Worm (Caenorhabditis elegans) whole organism, late embryonic: ENCODE results near the gene cutl-9.

Experiments used
- C08G9.2 ChIP-seq: sonication (generic microtip); optimal IDR thresholded peaks from 2 replicates; lab custom pipeline; 2016; ENCODE audit warnings: mild to moderate bottlenecking, missing genetic modification characterization, moderate library complexity, missing compliant biosample characterization
- C38D4.7 ChIP-seq: fragments of 200-800 bp; sonication (Bioruptor generic); optimal IDR thresholded peaks from 2 replicates; lab custom pipeline; 2018; ENCODE audit warnings: mild to moderate bottlenecking, missing genetic modification characterization, moderate library complexity, missing compliant biosample characterization
- F13H6.1 ChIP-seq: sonication (generic microtip); optimal IDR thresholded peaks from 2 replicates; lab custom pipeline; 2016; ENCODE audit warnings: missing genetic modification characterization, missing compliant biosample characterization
- K09A11.1 ChIP-seq: sonication (generic microtip); optimal IDR thresholded peaks from 2 replicates; lab custom pipeline; 2017; ENCODE audit warnings: antibody characterized with exemption, mild to moderate bottlenecking, missing genetic modification characterization, missing compliant biosample characterization; ENCODE audit not compliant: insufficient read depth
- Y22D7AL.16 ChIP-seq: sonication (generic microtip); optimal IDR thresholded peaks from 2 replicates; lab custom pipeline; 2016; ENCODE audit warnings: missing genetic modification characterization, missing compliant biosample characterization
- ceh-14 ChIP-seq: sonication (generic microtip); optimal IDR thresholded peaks from 2 replicates; lab custom pipeline; 2016; ENCODE audit warnings: missing genotype, missing genetic modification characterization, missing compliant biosample characterization
- ceh-2 ChIP-seq: sonication (generic microtip); optimal IDR thresholded peaks from 2 replicates; lab custom pipeline; 2016; ENCODE audit warnings: missing genotype, missing genetic modification characterization, missing compliant biosample characterization
- ceh-30 ChIP-seq: fragments of 150-350 bp; optimal IDR thresholded peaks from 2 replicates; lab custom pipeline; 2014; ENCODE audit warnings: missing biosample characterization, missing genetic modification characterization
- ceh-48 ChIP-seq: sonication (generic microtip); optimal IDR thresholded peaks from 2 replicates; lab custom pipeline; 2016; ENCODE audit warnings: missing genetic modification characterization, inconsistent platforms, missing compliant biosample characterization
- ceh-9 ChIP-seq: sonication (generic microtip); optimal IDR thresholded peaks from 2 replicates; lab custom pipeline; 2016; ENCODE audit warnings: mild to moderate bottlenecking, missing genetic modification characterization, inconsistent platforms, missing compliant biosample characterization
- che-1 ChIP-seq: sonication (generic microtip); optimal IDR thresholded peaks from 2 replicates; lab custom pipeline; 2016; ENCODE audit warnings: mild to moderate bottlenecking, missing genetic modification characterization, missing compliant biosample characterization
- elt-2 ChIP-seq: sonication (generic microtip); optimal IDR thresholded peaks from 2 replicates; lab custom pipeline; 2016; ENCODE audit warnings: missing genetic modification reagents, missing genetic modification characterization, missing compliant biosample characterization
- ets-4 ChIP-seq: sonication (generic microtip); optimal IDR thresholded peaks from 2 replicates; lab custom pipeline; 2016; ENCODE audit warnings: missing genetic modification characterization, missing compliant biosample characterization
- gmeb-2 ChIP-seq: sonication (generic microtip); optimal IDR thresholded peaks from 2 replicates; lab custom pipeline; 2016; ENCODE audit warnings: missing genetic modification characterization, inconsistent platforms, missing compliant biosample characterization
- hlh-15 ChIP-seq: sonication (generic microtip); optimal IDR thresholded peaks from 2 replicates; lab custom pipeline; 2016; ENCODE audit warnings: missing genetic modification characterization, missing compliant biosample characterization
- hlh-6 ChIP-seq: sonication (generic microtip); optimal IDR thresholded peaks from 2 replicates; lab custom pipeline; 2016; ENCODE audit warnings: missing genotype, missing genetic modification characterization, missing compliant biosample characterization
- lin-11 ChIP-seq: fragments of 200-800 bp; sonication (Bioruptor generic); optimal IDR thresholded peaks from 2 replicates; lab custom pipeline; 2018; ENCODE audit warnings: mild to moderate bottlenecking, missing genetic modification characterization, missing compliant biosample characterization
- odd-2 ChIP-seq: sonication (generic microtip); optimal IDR thresholded peaks from 2 replicates; lab custom pipeline; 2017; ENCODE audit warnings: antibody characterized with exemption, mild to moderate bottlenecking, missing genetic modification characterization, missing compliant biosample characterization
- pax-1 ChIP-seq: fragments of 150-350 bp; optimal IDR thresholded peaks from 2 replicates; lab custom pipeline; 2014; ENCODE audit warnings: missing biosample characterization, missing genetic modification characterization
- pha-2 ChIP-seq: sonication (generic microtip); optimal IDR thresholded peaks from 2 replicates; lab custom pipeline; 2017; ENCODE audit warnings: mild to moderate bottlenecking, missing genetic modification characterization, missing compliant biosample characterization
- pha-4 ChIP-seq: fragments of 150-350 bp; optimal IDR thresholded peaks from 2 replicates; lab custom pipeline; 2018; ENCODE audit warnings: missing biosample characterization, missing genetic modification reagents, missing genetic modification characterization
- pqm-1 ChIP-seq: sonication (generic microtip); optimal IDR thresholded peaks from 2 replicates; lab custom pipeline; 2016; ENCODE audit warnings: missing genetic modification characterization, missing compliant biosample characterization
- ref-2 ChIP-seq: sonication (generic microtip); optimal IDR thresholded peaks from 2 replicates; lab custom pipeline; 2016; ENCODE audit warnings: missing genetic modification characterization, missing compliant biosample characterization
- sdc-2 ChIP-seq: sonication (generic microtip); optimal IDR thresholded peaks from 2 replicates; lab custom pipeline; 2016; ENCODE audit warnings: missing genotype, missing genetic modification characterization, missing compliant biosample characterization
- sox-2 ChIP-seq: fragments of 200-800 bp; sonication (Bioruptor generic); IDR thresholded peaks from 2 replicates; pipeline ENCODE4 v1.3.6; 2022; ENCODE audit warnings: missing genetic modification reagents, missing genetic modification characterization, missing compliant biosample characterization
- sox-4 ChIP-seq: sonication (generic microtip); optimal IDR thresholded peaks from 2 replicates; lab custom pipeline; 2017; ENCODE audit warnings: mild to moderate bottlenecking, missing genetic modification characterization, inconsistent platforms, missing compliant biosample characterization
- syd-9 ChIP-seq: sonication (generic microtip); optimal IDR thresholded peaks from 2 replicates; lab custom pipeline; 2016; ENCODE audit warnings: mild to moderate bottlenecking, missing genetic modification characterization, moderate library complexity, missing compliant biosample characterization
- tbx-2 ChIP-seq: sonication (generic microtip); optimal IDR thresholded peaks from 2 replicates; lab custom pipeline; 2016; ENCODE audit warnings: missing genetic modification characterization, missing compliant biosample characterization
- ttx-3 ChIP-seq: sonication (generic microtip); optimal IDR thresholded peaks from 2 replicates; lab custom pipeline; 2016; ENCODE audit warnings: missing genetic modification reagents, missing genetic modification characterization, missing compliant biosample characterization
- unc-3 ChIP-seq, 2 experiments: fragments of 200-800 bp in 1 of 2; sonication (Bioruptor generic) in 1 of 2; sonication (generic microtip) in 1 of 2; conservative IDR thresholded peaks in 1 of 2; optimal IDR thresholded peaks in 1 of 2; 2 replicates each; pipeline versions ENCODE4 v1.3.6 to Lab custom; 2016 to 2022; ENCODE audit warnings: missing compliant biosample characterization in 2 of 2, missing genetic modification characterization in 2 of 2, missing genetic modification reagents in 1 of 2
- unc-55 ChIP-seq: sonication (generic microtip); optimal IDR thresholded peaks from 2 replicates; lab custom pipeline; 2017; ENCODE audit warnings: missing biosample characterization, missing genetic modification reagents, missing genetic modification characterization
- unc-86 ChIP-seq: sonication (generic microtip); optimal IDR thresholded peaks from 2 replicates; lab custom pipeline; 2016; ENCODE audit warnings: missing genetic modification characterization, missing compliant biosample characterization
- zip-5 ChIP-seq: sonication (generic microtip); optimal IDR thresholded peaks from 2 replicates; lab custom pipeline; 2016; ENCODE audit warnings: missing genetic modification characterization, missing compliant biosample characterization

The cutl-9 gene

ce11 chrII:10582318-10582717, 39.7 kb upstream of the cutl-9 start, which contains the start of gene mrps-22:
Gene mrps-22 (plus strand): TSS chrII:10582618.
- TF ChIP-seq che-1 (no peak), odd-2 (tag; lab: Kevin White, UChicago) (no peak), sox-2 (GFP tag; lab: Robert Waterston, UW) (no peak), C38D4.7 (GFP tag; lab: Kevin White, UChicago) (no peak), C08G9.2 (no peak), pax-1 (no peak), ets-4 (no peak)

DNA sequence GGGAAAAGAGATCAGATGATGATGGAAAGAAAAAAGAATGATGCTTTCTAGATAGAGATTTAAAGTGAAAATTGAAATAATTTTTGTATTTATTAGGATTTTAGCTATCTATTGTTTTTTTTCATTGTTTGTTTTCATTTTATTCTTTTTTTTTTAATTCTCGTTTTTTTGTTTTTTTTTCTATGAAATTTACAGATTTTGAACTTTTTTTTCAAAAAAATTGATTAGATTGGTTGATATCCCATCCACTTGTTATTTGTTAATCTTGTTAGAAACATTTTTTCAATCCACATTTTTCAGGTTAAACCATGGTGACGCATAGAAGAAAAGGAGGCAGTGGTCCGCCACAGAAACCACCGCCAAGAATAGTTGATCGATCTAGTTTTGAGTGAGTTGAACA, 38.0 kb upstream of the cutl-9 start, which contains the start of gene algn-9:
algn-9 (plus strand) TSS at position 301 of the 400 bp plus-strand sequence.
- no peak for TF ChIP-seq odd-2 (tag; lab: Kevin White, UChicago)
- TF ChIP-seq hlh-15 (tag; lab: Kevin White, UChicago): no peak
- no peak for TF ChIP-seq ref-2
- no peak for TF ChIP-seq ceh-14
- no peak for TF ChIP-seq sdc-2 (tag; lab: Kevin White, UChicago)
- no peak for TF ChIP-seq ceh-2 (tag; lab: Kevin White, UChicago)
- TF ChIP-seq tbx-2: no peak
- TF ChIP-seq ceh-9 (tag; lab: Kevin White, UChicago): no peak
- no peak for TF ChIP-seq zip-5 (tag; lab: Kevin White, UChicago)
- no peak for TF ChIP-seq unc-86 (tag; lab: Kevin White, UChicago)
- no peak for TF ChIP-seq gmeb-2 (tag; lab: Kevin White, UChicago)
- no peak for TF ChIP-seq pqm-1 (tag; lab: Kevin White, UChicago)

- TF ChIP-seq sox-4 (tag; lab: Kevin White, UChicago) (no peak), unc-3 (GFP tag; conservative IDR thresholded peaks at IDR 0.05; lab: Robert Waterston, UW) (no peak), unc-3 (tag; optimal IDR thresholded peaks at IDR 0.05; lab: Kevin White, UChicago) (no peak), K09A11.1 (no peak), lin-11 (no peak), ceh-14 (no peak), gmeb-2 (tag; lab: Kevin White, UChicago) (no peak)
Measured at ce11 chrII:10587742-10588141, 34.3 kb upstream of the cutl-9 start, which contains the start of gene crn-3. Gene crn-3 (plus strand): TSS chrII:10588042.

DNA sequence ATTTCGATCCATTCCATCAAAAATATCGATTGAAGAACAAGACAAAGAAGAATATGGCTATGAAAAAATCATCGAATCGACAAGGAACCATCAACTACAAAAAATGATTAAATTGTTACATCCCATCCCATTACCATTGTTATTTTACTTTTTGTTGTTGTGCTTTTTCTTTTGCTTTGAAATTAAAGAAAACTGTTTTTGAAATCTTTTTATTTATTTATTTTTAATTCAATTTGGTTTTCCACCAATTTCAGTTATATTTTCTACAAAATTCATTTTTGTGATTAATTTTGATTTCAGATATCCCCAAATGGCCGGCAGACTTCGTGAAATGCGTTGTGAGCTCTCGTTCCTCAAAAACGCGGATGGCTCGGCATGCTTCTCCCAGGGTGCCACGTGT, 29.6 kb upstream of the cutl-9 start, which contains the start of gene crn-5:
crn-5 (plus strand) TSS at position 301 of the 400 bp plus-strand sequence.
- TF ChIP-seq pha-4 (no peak), ceh-48 (tag; lab: Kevin White, UChicago) (no peak), ceh-30 (tag; lab: Kevin White, UChicago) (no peak), hlh-6 (tag; lab: Kevin White, UChicago) (no peak)

- TF ChIP-seq F13H6.1 (no peak), Y22D7AL.16 (tag; lab: Kevin White, UChicago) (no peak), syd-9 (tag; lab: Kevin White, UChicago) (no peak), odd-2 (tag; lab: Kevin White, UChicago) (no peak), unc-55 (no peak), ttx-3 (tag; lab: Kevin White, UChicago) (no peak), pha-2 (tag; lab: Kevin White, UChicago) (no peak)
Measured at ce11 chrII:10594312-10594711, 27.8 kb upstream of the cutl-9 start.

ce11 chrII:10594758-10595157, 27.3 kb upstream of the cutl-9 start, which contains the start of gene C14A4.6:
Gene C14A4.6 (minus strand): TSS chrII:10594776.
- TF ChIP-seq elt-2 (tag; lab: Kevin White, UChicago): peak; percentile 94
- no peak for TF ChIP-seq ref-2
